Worm (Caenorhabditis elegans): ENCODE data around the gene sru-19.
"Not testable (repeated sequence)": the region's sequence is repeated elsewhere in the genome, so short reads cannot be mapped to it uniquely, and the experiment has no call there.

sru-19 gene

DNA sequence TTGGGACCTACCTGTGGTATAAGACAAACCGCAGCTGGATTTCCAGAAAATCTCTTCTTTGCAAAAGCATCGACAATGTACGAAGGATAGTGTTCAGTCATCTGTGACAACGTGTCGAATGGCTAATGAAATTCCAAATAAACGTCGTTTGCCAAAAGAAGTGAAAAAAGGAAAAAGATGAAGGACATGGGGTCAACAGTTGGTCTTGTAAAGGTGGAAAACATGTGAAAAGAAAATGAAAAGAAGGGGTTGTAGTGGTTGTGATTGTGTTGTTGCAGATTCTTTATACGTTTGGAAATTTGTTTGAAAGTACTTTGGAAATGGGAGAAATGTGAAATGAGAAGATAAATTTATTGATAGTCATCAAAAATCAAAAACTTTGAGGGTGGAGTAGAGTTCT, 21.4 kb upstream of the sru-19 start, which contains the start of gene T04A11.1:
Gene T04A11.1 (minus strand): TSS at position 101 of the 400 bp plus-strand sequence.
- not testable (repeated sequence) for TF ChIP-seq let-526 (GFP tag; IDR thresholded peaks at IDR 0.05); F23B12.7 (tag; optimal IDR thresholded peaks at IDR 0.05; ENCODE audit: insufficient read depth); rpc-1 (optimal IDR thresholded peaks at IDR 0.05); rpc-1 (tag; optimal IDR thresholded peaks at IDR 0.05)

DNA sequence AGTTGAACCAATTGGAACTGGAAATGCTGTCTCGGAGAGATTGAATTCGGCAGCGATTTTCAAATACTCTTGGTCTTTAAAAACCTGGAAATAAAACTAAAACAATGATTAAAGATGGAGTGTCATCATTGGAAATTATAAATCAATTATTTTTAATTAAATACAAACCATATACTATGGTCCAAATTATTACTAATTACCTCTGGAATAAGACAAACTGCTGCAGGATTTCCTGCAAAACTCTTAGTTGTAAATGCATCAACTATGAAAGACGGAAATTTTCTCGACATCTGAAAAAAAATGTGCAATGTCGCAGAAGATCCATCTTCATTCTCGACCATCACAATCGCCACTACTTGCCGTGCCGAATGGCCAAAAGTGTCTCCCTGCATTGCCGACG, 19.6 kb upstream of the sru-19 start, which contains the start of gene igdb-1:
Gene igdb-1 (plus strand): TSS at position 301 of the 400 bp plus-strand sequence.
- TF ChIP-seq ztf-6 (GFP tag; IDR thresholded peaks at IDR 0.05); bed-2 (GFP tag; IDR thresholded peaks at IDR 0.05); Y79H2A.3 (GFP tag; conservative IDR thresholded peaks at IDR 0.05): not testable (repeated sequence)

DNA sequence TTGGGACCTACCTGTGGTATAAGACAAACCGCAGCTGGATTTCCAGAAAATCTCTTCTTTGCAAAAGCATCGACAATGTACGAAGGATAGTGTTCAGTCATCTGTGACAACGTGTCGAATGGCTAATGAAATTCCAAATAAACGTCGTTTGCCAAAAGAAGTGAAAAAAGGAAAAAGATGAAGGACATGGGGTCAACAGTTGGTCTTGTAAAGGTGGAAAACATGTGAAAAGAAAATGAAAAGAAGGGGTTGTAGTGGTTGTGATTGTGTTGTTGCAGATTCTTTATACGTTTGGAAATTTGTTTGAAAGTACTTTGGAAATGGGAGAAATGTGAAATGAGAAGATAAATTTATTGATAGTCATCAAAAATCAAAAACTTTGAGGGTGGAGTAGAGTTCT, 13.9 kb upstream of the sru-19 start, which contains the start of gene T04A11.4:
Gene T04A11.4 (minus strand): TSS at position 101 of the 400 bp plus-strand sequence.
- not testable (repeated sequence) for TF ChIP-seq B0336.3, madf-3, egl-18 (GFP tag; IDR thresholded peaks at IDR 0.05)

DNA sequence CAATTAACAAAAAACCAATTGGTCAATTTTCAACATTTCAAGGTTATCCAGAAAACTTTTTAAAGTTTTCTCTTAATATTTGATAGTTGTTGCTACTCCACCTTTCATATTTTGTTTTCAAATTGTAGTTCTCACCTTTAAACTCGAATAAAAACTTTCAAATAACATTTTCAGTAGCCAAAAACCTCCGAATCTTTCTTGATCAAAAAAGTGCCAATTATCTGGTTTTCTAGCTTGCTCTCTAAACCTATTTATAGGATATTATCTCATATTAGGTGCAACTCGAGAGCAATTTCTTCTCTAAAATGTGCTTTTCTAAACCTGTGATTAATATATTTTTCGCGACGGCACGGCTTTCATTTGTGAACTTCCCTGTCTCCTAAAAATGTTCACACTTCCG, 11.1 kb upstream of the sru-19 start, which contains the start of gene sru-26:
Gene sru-26 (plus strand): TSS at position 301 of the 400 bp plus-strand sequence.
- no peak for TF ChIP-seq F37B4.10 (GFP tag; IDR thresholded peaks at IDR 0.05)
- TF ChIP-seq repo-1 (tag; optimal IDR thresholded peaks at IDR 0.05): no peak
- no peak for TF ChIP-seq rec-8 (tag; optimal IDR thresholded peaks at IDR 0.05)
- TF ChIP-seq him-1 (tag; optimal IDR thresholded peaks at IDR 0.05): no peak
- no peak for TF ChIP-seq B0019.2 (GFP tag; conservative IDR thresholded peaks at IDR 0.05)
- no peak for TF ChIP-seq hrde-1 (tag; optimal IDR thresholded peaks at IDR 0.05; ENCODE audit: borderline replicate concordance)
- TF ChIP-seq aptf-2 (GFP tag; conservative IDR thresholded peaks at IDR 0.05): no peak
- no peak for TF ChIP-seq let-526 (GFP tag; IDR thresholded peaks at IDR 0.05)
- TF ChIP-seq tbx-9 (tag; optimal IDR thresholded peaks at IDR 0.05; ENCODE audit: borderline replicate concordance): no peak
- no peak for TF ChIP-seq K11D2.4 (GFP tag; IDR thresholded peaks at IDR 0.05)
- TF ChIP-seq ztf-22 (GFP tag; optimal IDR thresholded peaks at IDR 0.05): no peak
- TF ChIP-seq ztf-25 (GFP tag; IDR thresholded peaks at IDR 0.05): no peak
- no peak for TF ChIP-seq mcd-1 (GFP tag; IDR thresholded peaks at IDR 0.05)
- no peak for TF ChIP-seq Y67H2A.10 (GFP tag; conservative IDR thresholded peaks at IDR 0.05)
- TF ChIP-seq akir-1 (GFP tag; optimal IDR thresholded peaks at IDR 0.05): no peak
- TF ChIP-seq F52B5.7 (tag; optimal IDR thresholded peaks at IDR 0.05): no peak
- TF ChIP-seq ZK185.1 (tag; optimal IDR thresholded peaks at IDR 0.05; ENCODE audit: poor library complexity, severe bottlenecking): no peak
- no peak for TF ChIP-seq ztf-28 (GFP tag; IDR thresholded peaks at IDR 0.05)
- TF ChIP-seq F57C9.4 (tag; optimal IDR thresholded peaks at IDR 0.05): no peak

DNA sequence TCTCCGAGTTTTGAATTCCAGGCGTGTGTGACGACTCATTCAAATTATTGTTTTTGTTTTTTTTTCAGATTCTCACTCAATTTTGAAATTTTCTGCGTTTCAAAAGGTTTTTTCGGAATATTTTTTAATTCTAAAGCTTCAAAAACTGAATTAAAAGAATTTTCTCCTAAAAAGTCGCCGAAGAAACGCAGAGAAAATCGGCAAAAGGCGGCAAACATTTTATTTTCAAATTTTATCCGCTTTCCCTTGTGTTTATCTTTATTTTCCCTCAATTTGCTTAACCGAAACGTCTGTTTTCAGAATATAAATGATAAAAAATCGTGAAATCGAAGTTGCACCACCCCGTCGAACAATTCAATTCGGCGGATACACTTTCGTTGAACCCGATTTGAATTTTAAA, 7.8 kb upstream of the sru-19 start, which contains the start of gene him-6:
Gene him-6 (plus strand): TSS at position 301 of the 400 bp plus-strand sequence.
- TF ChIP-seq lag-1 (GFP tag; IDR thresholded peaks at IDR 0.05): no peak

DNA sequence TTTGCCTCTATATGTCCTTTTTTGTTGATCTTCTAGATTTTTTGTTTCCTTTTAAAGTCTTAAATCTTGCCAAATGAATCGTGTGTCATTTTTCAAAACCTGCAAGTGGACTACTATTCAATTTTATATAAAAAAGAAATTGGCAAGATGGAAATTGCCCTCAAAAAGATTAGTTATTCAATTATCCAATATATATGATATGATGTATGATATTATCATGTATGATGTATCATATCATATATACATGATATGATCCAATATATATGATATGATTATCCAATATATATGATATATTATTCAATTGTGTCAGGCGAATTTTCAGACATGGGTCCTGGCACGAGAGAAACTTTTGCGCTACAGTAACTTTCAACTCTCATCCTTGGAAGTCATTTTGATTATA, 3.1 kb upstream of the sru-19 start, which contains the start of gene sru-20:
Gene sru-20 (plus strand): TSS at position 301 of the 400 bp plus-strand sequence.
- TF ChIP-seq unc-130 (GFP tag; optimal IDR thresholded peaks at IDR 0.05): no peak
- TF ChIP-seq ama-1 (optimal IDR thresholded peaks at IDR 0.05): no peak
- TF ChIP-seq ama-1 (GFP tag; optimal IDR thresholded peaks at IDR 0.05): peak in 1 of 2 experiments; percentile 30

All from whole organism, young adult.